Worm (Caenorhabditis elegans) whole organism, L3 larva: ENCODE results near the gene H13N06.7.

Source experiments
- R02D3.7 ChIP-seq: fragments of 150-350 bp; optimal IDR thresholded peaks from 2 replicates; lab custom pipeline; 2014; ENCODE audit warnings: missing biosample characterization, missing genetic modification characterization
- ZK546.5 ChIP-seq: sonication (generic microtip); optimal IDR thresholded peaks from 2 replicates; lab custom pipeline; 2017; ENCODE audit warnings: missing biosample characterization, missing genetic modification characterization
- aly-2 ChIP-seq: fragments of 150-350 bp; optimal IDR thresholded peaks from 2 replicates; lab custom pipeline; 2014; ENCODE audit warnings: missing biosample characterization, missing genetic modification characterization
- ama-1 ChIP-seq: fragments of 150-350 bp; optimal IDR thresholded peaks from 2 replicates; lab custom pipeline; 2018
- lsy-12 ChIP-seq: sonication (generic microtip); optimal IDR thresholded peaks from 2 replicates; lab custom pipeline; 2016; ENCODE audit warnings: mild to moderate bottlenecking, missing genetic modification characterization, missing compliant biosample characterization
- unc-62 ChIP-seq: fragments of 150-350 bp; sonication (generic microtip); optimal IDR thresholded peaks from 4 replicates; lab custom pipeline; 2014; ENCODE audit warnings: missing biosample characterization, missing genetic modification reagents, missing genetic modification characterization
- zag-1 ChIP-seq: fragments of 150-350 bp; optimal IDR thresholded peaks from 2 replicates; lab custom pipeline; 2014; ENCODE audit warnings: missing biosample characterization, missing genetic modification characterization

- TF ChIP-seq ama-1 (lab: Kevin White, UChicago) (no peak), lsy-12 (tag; lab: Kevin White, UChicago) (no peak), aly-2 (tag; lab: Kevin White, UChicago) (no peak), zag-1 (tag; lab: Kevin White, UChicago) (no peak), ZK546.5 (tag; lab: Kevin White, UChicago) (no peak), unc-62 (no peak), R02D3.7 (tag; lab: Kevin White, UChicago) (no peak)
Observed at ce11 chrX:15536017-15536416, 33.1 kb downstream of the H13N06.7 start.
